Fruit fly (Drosophila melanogaster) S2 (cell line): ENCODE data around the gene rho.

Source experiments
- CG8478 ChIP-seq: fragments of >200 bp; optimal IDR thresholded peaks from 2 replicates; lab custom pipeline; 2018
- CTCF ChIP-seq, 2 experiments: fragments of >200 bp; optimal IDR thresholded peaks; 2 replicates each; lab custom pipeline; 2018

dm6 chr3L:1414032-1414431 lies 49.6 kb upstream of the rho start:
- TF ChIP-seq CG8478 (lab: Kevin White, UChicago) (no peak), CTCF (optimal IDR thresholded peaks at IDR 0.05; lab: Kevin White, UChicago) (no peak)
